Worm (Caenorhabditis elegans) whole organism, L4/young adult: Measurements from ENCODE around the gene str-225.

ENCODE experiments used
- W03F9.2 ChIP-seq: fragments of 150-350 bp; optimal IDR thresholded peaks from 2 replicates; lab custom pipeline; 2014; ENCODE audit warnings: missing biosample characterization, missing genetic modification characterization
- dao-5 ChIP-seq: sonication (generic microtip); optimal IDR thresholded peaks from 2 replicates; lab custom pipeline; 2016; ENCODE audit warnings: missing genotype, missing genetic modification characterization, moderate library complexity, missing compliant biosample characterization
- him-1 ChIP-seq: sonication (generic microtip); optimal IDR thresholded peaks from 2 replicates; lab custom pipeline; 2016; ENCODE audit warnings: missing genotype, missing genetic modification reagents, missing genetic modification characterization, missing compliant biosample characterization

ce11 chrV:3552740-3553469, 45.3 kb downstream of the str-225 start, which contains the start of gene T24A6.20:
- TF ChIP-seq him-1 (tag; lab: Kevin White, UChicago) = no peak
- TF ChIP-seq dao-5 = no peak
- no peak for TF ChIP-seq W03F9.2 (tag; lab: Kevin White, UChicago)
